Fruit fly (Drosophila melanogaster) whole organism, embryonic: Measurements from ENCODE around the gene Idh3g.

ENCODE experiments used
- CG11398 ChIP-seq: fragments of 200-800 bp; sonication (Bioruptor generic); optimal IDR thresholded peaks from 2 replicates; lab custom pipeline; 2016; ENCODE audit warnings: missing biosample characterization, missing genetic modification characterization
- CG11560 ChIP-seq: fragments of 200-800 bp; sonication (Bioruptor generic); IDR thresholded peaks from 3 replicates; pipeline ENCODE4 v1.3.6; 2022; ENCODE audit warnings: missing biosample characterization, missing genetic modification characterization
- CG12744 ChIP-seq: fragments of 200-800 bp; sonication (Bioruptor generic); optimal IDR thresholded peaks from 2 replicates; lab custom pipeline; 2016; ENCODE audit warnings: missing biosample characterization, missing genetic modification characterization
- CG13123 ChIP-seq: fragments of 200-800 bp; sonication (Bioruptor generic); optimal IDR thresholded peaks from 2 replicates; lab custom pipeline; 2016; ENCODE audit warnings: missing biosample characterization, missing genetic modification characterization
- CG13296 ChIP-seq: fragments of 200-800 bp; sonication (Bioruptor generic); optimal IDR thresholded peaks from 3 replicates; lab custom pipeline; 2018; ENCODE audit warnings: missing biosample characterization, mild to moderate bottlenecking, missing genetic modification characterization
- CG14965 ChIP-seq: fragments of 200-800 bp; sonication (Bioruptor generic); optimal IDR thresholded peaks from 2 replicates; lab custom pipeline; 2016; ENCODE audit warnings: missing biosample characterization, missing genetic modification characterization, borderline replicate concordance
- CG15696 ChIP-seq: fragments of 200-800 bp; sonication (Bioruptor generic); optimal IDR thresholded peaks from 2 replicates; lab custom pipeline; 2019; ENCODE audit warnings: missing biosample characterization, mild to moderate bottlenecking, missing genetic modification characterization, moderate library complexity
- CG1647 ChIP-seq: fragments of 200-800 bp; sonication (Bioruptor generic); optimal IDR thresholded peaks from 3 replicates; lab custom pipeline; 2016; ENCODE audit warnings: missing biosample characterization, missing genetic modification characterization
- CG32767 ChIP-seq: fragments of 200-800 bp; sonication (Bioruptor generic); IDR thresholded peaks from 2 replicates; pipeline ENCODE4 v1.3.6; 2022; ENCODE audit warnings: missing biosample characterization, missing genetic modification characterization
- CG34224 ChIP-seq: fragments of 200-800 bp; sonication (Bioruptor generic); IDR thresholded peaks from 3 replicates; pipeline ENCODE4 v1.3.6; 2022; ENCODE audit warnings: missing biosample characterization, missing genetic modification characterization; ENCODE audit not compliant: partially characterized antibody
- CG4360 ChIP-seq: fragments of 200-800 bp; sonication (Bioruptor generic); IDR thresholded peaks from 2 replicates; pipeline ENCODE4 v1.3.6; 2022; ENCODE audit warnings: missing biosample characterization, missing genetic modification characterization
- CG6813 ChIP-seq: fragments of 200-800 bp; sonication (Bioruptor generic); optimal IDR thresholded peaks from 2 replicates; lab custom pipeline; 2017; ENCODE audit warnings: missing biosample characterization, missing genetic modification characterization, mild to moderate bottlenecking, moderate library complexity, missing genetic modification reagents
- CG7271 ChIP-seq: fragments of 200-800 bp; sonication (Bioruptor generic); optimal IDR thresholded peaks from 2 replicates; lab custom pipeline; 2018; ENCODE audit warnings: missing biosample characterization, mild to moderate bottlenecking, missing genetic modification characterization, moderate library complexity
- CG7963 ChIP-seq: fragments of 200-800 bp; sonication (Bioruptor generic); IDR thresholded peaks from 3 replicates; pipeline ENCODE4 v1.3.6; 2022; ENCODE audit warnings: missing biosample characterization, missing genetic modification characterization; ENCODE audit not compliant: partially characterized antibody
- CG8388 ChIP-seq: fragments of 200-800 bp; sonication (Bioruptor generic); optimal IDR thresholded peaks from 2 replicates; lab custom pipeline; 2019; ENCODE audit warnings: missing biosample characterization, mild to moderate bottlenecking, missing genetic modification characterization, moderate library complexity
- CG8765 ChIP-seq: fragments of 200-800 bp; sonication (Bioruptor generic); IDR thresholded peaks from 2 replicates; pipeline ENCODE4 v1.3.6; 2022; ENCODE audit warnings: missing biosample characterization, missing genetic modification characterization
- CG8944 ChIP-seq: fragments of 200-800 bp; sonication (Bioruptor generic); optimal IDR thresholded peaks from 3 replicates; lab custom pipeline; 2016; ENCODE audit warnings: missing biosample characterization, missing genetic modification characterization
- CrebB ChIP-seq: fragments of 200-800 bp; sonication (Bioruptor generic); optimal IDR thresholded peaks from 3 replicates; lab custom pipeline; 2018; ENCODE audit warnings: missing biosample characterization, mild to moderate bottlenecking, missing genetic modification characterization
- Dad ChIP-seq: fragments of 200-800 bp; sonication (Bioruptor generic); optimal IDR thresholded peaks from 3 replicates; lab custom pipeline; 2016; ENCODE audit warnings: missing biosample characterization, missing genetic modification characterization
- Dfd ChIP-seq, 2 experiments: fragments of >200 bp; optimal IDR thresholded peaks; 2 replicates each; lab custom pipeline; 2017; ENCODE audit warnings: missing biosample characterization in 2 of 2, missing genetic modification characterization in 2 of 2
- Dip3 ChIP-seq: fragments of 200-800 bp; sonication (Bioruptor generic); optimal IDR thresholded peaks from 3 replicates; lab custom pipeline; 2016; ENCODE audit warnings: missing biosample characterization, missing genetic modification characterization
- Fer3 ChIP-seq: fragments of 200-800 bp; sonication (Bioruptor generic); optimal IDR thresholded peaks from 2 replicates; lab custom pipeline; 2018; ENCODE audit warnings: missing biosample characterization, mild to moderate bottlenecking, missing genetic modification characterization, moderate library complexity
- Hmr ChIP-seq: fragments of 200-800 bp; sonication (Bioruptor generic); optimal IDR thresholded peaks from 3 replicates; lab custom pipeline; 2017; ENCODE audit warnings: mild to moderate bottlenecking, missing biosample characterization, missing genetic modification reagents, missing genetic modification characterization
- Hr51 ChIP-seq, 2 experiments: fragments of 200-800 bp; sonication (Bioruptor generic); optimal IDR thresholded peaks; 2 replicates in 1 of 2; 3 replicates in 1 of 2; lab custom pipeline; 2016 to 2018; ENCODE audit warnings: missing biosample characterization in 2 of 2, missing genetic modification characterization in 2 of 2, mild to moderate bottlenecking in 1 of 2, moderate library complexity in 1 of 2
- Jarid2 ChIP-seq: fragments of 200-800 bp; sonication (Bioruptor generic); optimal IDR thresholded peaks from 3 replicates; lab custom pipeline; 2017; ENCODE audit warnings: mild to moderate bottlenecking, missing biosample characterization, missing genetic modification reagents, missing genetic modification characterization
- Mes4 ChIP-seq: fragments of 200-800 bp; sonication (Bioruptor generic); optimal IDR thresholded peaks from 2 replicates; lab custom pipeline; 2016; ENCODE audit warnings: missing biosample characterization, missing genetic modification characterization
- NC2α ChIP-seq: fragments of 200-800 bp; sonication (Bioruptor generic); optimal IDR thresholded peaks from 2 replicates; lab custom pipeline; 2016; ENCODE audit warnings: missing biosample characterization, missing genetic modification characterization
- NFAT ChIP-seq: fragments of 200-800 bp; sonication (Bioruptor generic); IDR thresholded peaks from 2 replicates; pipeline ENCODE4 v1.3.6; 2022; ENCODE audit warnings: missing biosample characterization, missing genetic modification characterization
- NK7.1 ChIP-seq: fragments of 200-800 bp; sonication (Bioruptor generic); optimal IDR thresholded peaks from 3 replicates; lab custom pipeline; 2016; ENCODE audit warnings: missing biosample characterization, missing genetic modification characterization
- Oli ChIP-seq: fragments of 200-800 bp; sonication (Bioruptor generic); optimal IDR thresholded peaks from 2 replicates; lab custom pipeline; 2018; ENCODE audit warnings: missing biosample characterization, mild to moderate bottlenecking, missing genetic modification characterization, moderate library complexity
- Opbp ChIP-seq: fragments of 200-800 bp; sonication (Bioruptor generic); IDR thresholded peaks from 3 replicates; pipeline ENCODE4 v1.3.6; 2022; ENCODE audit warnings: missing biosample characterization, missing genetic modification characterization; ENCODE audit not compliant: partially characterized antibody
- Side ChIP-seq: fragments of 200-800 bp; sonication (Bioruptor generic); optimal IDR thresholded peaks from 2 replicates; lab custom pipeline; 2016; ENCODE audit warnings: missing biosample characterization, missing genetic modification characterization
- Trl ChIP-seq, 3 experiments: fragments of >200 bp in 2 of 3; fragments of 200-800 bp in 1 of 3; sonication (Bioruptor generic) in 1 of 3; optimal IDR thresholded peaks; 2 replicates in 1 of 3; 3 replicates in 2 of 3; lab custom pipeline; 2016 to 2017; ENCODE audit warnings: missing biosample characterization in 1 of 3, missing genetic modification characterization in 1 of 3
- br ChIP-seq: fragments of >200 bp; optimal IDR thresholded peaks from 2 replicates; lab custom pipeline; 2017
- chinmo ChIP-seq: fragments of 200-800 bp; sonication (Bioruptor generic); IDR thresholded peaks from 4 replicates; pipeline ENCODE4 v1.3.6; 2022; ENCODE audit warnings: missing biosample characterization, missing genetic modification characterization; ENCODE audit not compliant: partially characterized antibody
- croc ChIP-seq: fragments of 200-800 bp; sonication (Bioruptor generic); conservative IDR thresholded peaks from 3 replicates; pipeline ENCODE4 v1.3.6; 2022; ENCODE audit warnings: missing biosample characterization, missing genetic modification characterization
- emc ChIP-seq: fragments of 200-800 bp; sonication (Bioruptor generic); optimal IDR thresholded peaks from 2 replicates; lab custom pipeline; 2016; ENCODE audit warnings: missing biosample characterization, missing genetic modification characterization
- ewg ChIP-seq: fragments of 200-800 bp; sonication (Bioruptor generic); optimal IDR thresholded peaks from 3 replicates; lab custom pipeline; 2017; ENCODE audit warnings: mild to moderate bottlenecking, missing biosample characterization, missing genetic modification reagents, missing genetic modification characterization
- gce ChIP-seq: fragments of 200-800 bp; sonication (Bioruptor generic); IDR thresholded peaks from 3 replicates; pipeline ENCODE4 v1.3.6; 2022; ENCODE audit warnings: missing biosample characterization, missing genetic modification characterization
- hkb ChIP-seq, 2 experiments: fragments of 200-800 bp in 1 of 2; fragments of >200 bp in 1 of 2; sonication (Bioruptor generic) in 1 of 2; IDR thresholded peaks in 1 of 2; optimal IDR thresholded peaks in 1 of 2; 2 replicates each; pipeline versions ENCODE4 v1.3.6 to Lab custom; 2017 to 2022; ENCODE audit warnings: missing biosample characterization in 1 of 2, missing genetic modification characterization in 1 of 2
- jigr1 ChIP-seq: fragments of 200-800 bp; sonication (Bioruptor generic); IDR thresholded peaks from 3 replicates; pipeline ENCODE4 v1.3.6; 2022; ENCODE audit warnings: missing biosample characterization, missing genetic modification characterization
- jing ChIP-seq: fragments of 200-800 bp; sonication (Bioruptor generic); optimal IDR thresholded peaks from 2 replicates; lab custom pipeline; 2018; ENCODE audit warnings: missing biosample characterization, mild to moderate bottlenecking, missing genetic modification characterization
- pb ChIP-seq: fragments of 200-800 bp; sonication (Bioruptor generic); optimal IDR thresholded peaks from 3 replicates; lab custom pipeline; 2016; ENCODE audit warnings: missing biosample characterization, missing genetic modification characterization
- pum ChIP-seq: fragments of 200-800 bp; sonication (Bioruptor generic); optimal IDR thresholded peaks from 2 replicates; lab custom pipeline; 2016; ENCODE audit warnings: missing biosample characterization, missing genetic modification characterization
- sens ChIP-seq: fragments of 200-800 bp; sonication (Bioruptor generic); peaks from one replicate; lab custom pipeline; 2016; ENCODE audit warnings: missing biosample characterization, missing genetic modification characterization
- seq ChIP-seq: fragments of 200-800 bp; sonication (Bioruptor generic); IDR thresholded peaks from 2 replicates; pipeline ENCODE4 v1.3.6; 2022; ENCODE audit warnings: missing biosample characterization, missing genetic modification characterization
- tio ChIP-seq: fragments of 200-800 bp; sonication (Bioruptor generic); optimal IDR thresholded peaks from 2 replicates; lab custom pipeline; 2017; ENCODE audit warnings: missing biosample characterization, missing genetic modification characterization, inconsistent platforms
- ttk ChIP-seq: fragments of 200-800 bp; sonication (Bioruptor generic); IDR thresholded peaks from 2 replicates; pipeline ENCODE4 v2.1.2; 2022; ENCODE audit warnings: missing biosample characterization, missing genetic modification characterization
- tx ChIP-seq: fragments of 200-800 bp; sonication (Bioruptor generic); optimal IDR thresholded peaks from 2 replicates; lab custom pipeline; 2016; ENCODE audit warnings: missing biosample characterization, missing genetic modification characterization
- zf30C ChIP-seq: fragments of 200-800 bp; sonication (Bioruptor generic); optimal IDR thresholded peaks from 3 replicates; lab custom pipeline; 2018; ENCODE audit warnings: missing biosample characterization, mild to moderate bottlenecking, missing genetic modification characterization

Gene Idh3g

DNA sequence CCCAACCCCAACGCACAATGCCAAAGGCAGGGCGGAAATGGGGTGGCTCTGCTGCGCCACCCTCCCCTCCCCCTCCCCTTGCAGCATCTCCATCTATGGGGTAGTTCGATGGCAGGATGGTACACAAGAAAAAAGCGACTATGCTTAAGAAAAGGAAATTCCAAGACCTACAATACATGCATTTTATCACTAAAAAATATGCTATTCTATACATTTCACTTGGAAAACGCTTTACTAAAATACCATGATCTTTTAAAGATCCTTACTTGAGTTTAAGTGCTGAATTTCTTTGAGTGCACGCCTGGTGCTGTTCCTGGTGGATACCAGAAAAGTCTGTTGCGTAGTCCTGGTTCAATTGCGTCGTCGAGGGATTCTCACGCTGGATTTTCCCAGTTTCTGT is 49.6 kb upstream of the Idh3g start (continued):
- TF ChIP-seq tx (GFP tag; lab: Kevin White, UChicago), result peak; percentile 46
- no peak for TF ChIP-seq CG34224 (GFP tag; lab: Robert Waterston, UW)
- TF ChIP-seq zf30C (GFP tag; lab: Kevin White, UChicago), result peak; percentile 77
- TF ChIP-seq CG6813 (GFP tag; lab: Kevin White, UChicago), result peak; percentile 50
- TF ChIP-seq Trl (optimal IDR thresholded peaks at IDR 0.05; lab: Kevin White, UChicago), result no peak
- peak; percentile 62 for TF ChIP-seq Trl (GFP tag; optimal IDR thresholded peaks at IDR 0.05; lab: Kevin White, UChicago)
- no peak for TF ChIP-seq CG7963
- peak; percentile 17 for TF ChIP-seq emc
- TF ChIP-seq CG15696 (tag; lab: Kevin White, UChicago), result peak; percentile 6
- peak; percentile 44 for TF ChIP-seq Mes4 (GFP tag; lab: Kevin White, UChicago)
- 0 out of 3 replicates have a peak, but pooled peaks have one; percentile 44 for TF ChIP-seq CG11560 (tag; lab: Robert Waterston, UW)
- TF ChIP-seq CG4360 (GFP tag; lab: Robert Waterston, UW), result 0 out of 2 replicates have a peak, but pooled peaks have one; percentile 30
- TF ChIP-seq CG8944 (GFP tag; lab: Kevin White, UChicago), result peak; percentile 74
- TF ChIP-seq CG32767 (GFP tag; lab: Robert Waterston, UW), result peak; percentile 72
- TF ChIP-seq Hmr, result peak; percentile 79
- no peak for TF ChIP-seq NC2α (GFP tag; lab: Kevin White, UChicago)
- peak; percentile 56 for TF ChIP-seq croc
- peak; percentile 65 for TF ChIP-seq pum (GFP tag; lab: Kevin White, UChicago)
- TF ChIP-seq jigr1 (GFP tag; lab: Robert Waterston, UW), result peak; percentile 76; the same call in 2 of the 3 replicates
- no peak for TF ChIP-seq chinmo
- TF ChIP-seq br (lab: Kevin White, UChicago), result no peak
- peak; percentile 59 for TF ChIP-seq CG8388 (GFP tag; lab: Kevin White, UChicago)
- peak; percentile 70 for TF ChIP-seq Fer3 (tag; lab: Kevin White, UChicago)
- TF ChIP-seq Hr51 (GFP tag; optimal IDR thresholded peaks at IDR 0.05; lab: Kevin White, UChicago), result peak; percentile 37 to 71
- TF ChIP-seq ewg (GFP tag; lab: Kevin White, UChicago), result peak; percentile 48
- TF ChIP-seq Side, result peak; percentile 46
- TF ChIP-seq Opbp, result no peak
- TF ChIP-seq sens, result peak; percentile 95
- peak; percentile 50; the same call in 1 of the 2 replicates for TF ChIP-seq CG8765
- TF ChIP-seq gce (GFP tag; lab: Robert Waterston, UW), result 0 out of 3 replicates have a peak, but pooled peaks have one; percentile 17
- no peak for TF ChIP-seq CG12744
- no peak for TF ChIP-seq hkb (optimal IDR thresholded peaks at IDR 0.05; lab: Kevin White, UChicago)
- TF ChIP-seq hkb (GFP tag; IDR thresholded peaks at IDR 0.05; lab: Robert Waterston, UW), result peak; percentile 81
- peak; percentile 32 for TF ChIP-seq Dip3 (GFP tag; lab: Kevin White, UChicago)
- peak; percentile 63 for TF ChIP-seq tio (GFP tag; lab: Kevin White, UChicago)
- TF ChIP-seq CG11398 (GFP tag; lab: Kevin White, UChicago), result peak; percentile 25
- peak; percentile 56 for TF ChIP-seq CG13296
- TF ChIP-seq NFAT, result no peak; the same call in 1 of the 2 replicates
- peak; percentile 26 for TF ChIP-seq CG14965 (GFP tag; lab: Kevin White, UChicago)
- peak; percentile 10 for TF ChIP-seq CG13123
- TF ChIP-seq jing (GFP tag; lab: Kevin White, UChicago), result peak; percentile 53
- peak; percentile 6 for TF ChIP-seq pb (GFP tag; lab: Kevin White, UChicago)
- no peak for TF ChIP-seq Jarid2 (GFP tag; lab: Kevin White, UChicago)
- TF ChIP-seq Dfd (GFP tag; optimal IDR thresholded peaks at IDR 0.05; lab: Kevin White, UChicago), result no peak
- peak; percentile 44 for TF ChIP-seq NK7.1 (GFP tag; lab: Kevin White, UChicago)
- peak; percentile 76 for TF ChIP-seq ttk
- peak; percentile 70 for TF ChIP-seq seq
- no peak for TF ChIP-seq CG7271 (tag; lab: Kevin White, UChicago)
- peak; percentile 39 for TF ChIP-seq CrebB (tag; lab: Kevin White, UChicago)
- TF ChIP-seq Dad (GFP tag; lab: Kevin White, UChicago), result peak; percentile 36
- TF ChIP-seq CG1647, result peak; percentile 40
- peak; percentile 68 for TF ChIP-seq Oli (tag; lab: Kevin White, UChicago)
